Worm (Caenorhabditis elegans): ENCODE measurements around the gene idpc-2.

The idpc-2 gene

ce11 chrV:8653080-8653821 is 32.1 kb upstream of the idpc-2 start:
- TF ChIP-seq lin-11 (tag; optimal IDR thresholded peaks at IDR 0.05) (no peak), alr-1 (tag; optimal IDR thresholded peaks at IDR 0.05) (no peak), nhr-10 (tag; optimal IDR thresholded peaks at IDR 0.05) (no peak), nhr-11 (tag; optimal IDR thresholded peaks at IDR 0.05) (no peak), nhr-12 (tag; optimal IDR thresholded peaks at IDR 0.05) (no peak), egl-27 (tag; optimal IDR thresholded peaks at IDR 0.05) (peak; percentile 10), mab-5 (tag; optimal IDR thresholded peaks at IDR 0.05) (peak; percentile 57), elt-3 (tag; optimal IDR thresholded peaks at IDR 0.05) (no peak), nhr-77 (tag; optimal IDR thresholded peaks at IDR 0.05) (no peak), nhr-6 (tag; optimal IDR thresholded peaks at IDR 0.05) (peak; percentile 5), nhr-21 (tag; optimal IDR thresholded peaks at IDR 0.05) (peak; percentile 61), ama-1 (optimal IDR thresholded peaks at IDR 0.05) (no peak), fos-1 (tag; optimal IDR thresholded peaks at IDR 0.05) (peak; percentile 54), unc-62 (GFP tag; optimal IDR thresholded peaks at IDR 0.05) (peak; percentile 25), nhr-23 (tag; optimal IDR thresholded peaks at IDR 0.05) (no peak), sma-3 (GFP tag; optimal IDR thresholded peaks at IDR 0.05) (peak; percentile 30), ZK546.5 (tag; optimal IDR thresholded peaks at IDR 0.05) (no peak), gmeb-1 (tag; optimal IDR thresholded peaks at IDR 0.05) (no peak), blmp-1 (tag; optimal IDR thresholded peaks at IDR 0.05; ENCODE audit: insufficient read depth) (peak; percentile 70), sma-9 (GFP tag; optimal IDR thresholded peaks at IDR 0.05) (peak; percentile 61), sma-9 (tag; optimal IDR thresholded peaks at IDR 0.05) (no peak), peb-1 (tag; optimal IDR thresholded peaks at IDR 0.05) (no peak), crh-2 (tag; optimal IDR thresholded peaks at IDR 0.05) (no peak), sem-4 (tag; optimal IDR thresholded peaks at IDR 0.05) (no peak), C34F6.9 (tag; optimal IDR thresholded peaks at IDR 0.05) (no peak), lin-39 (tag; optimal IDR thresholded peaks at IDR 0.05) (no peak), Y55F3AM.14 (GFP tag; optimal IDR thresholded peaks at IDR 0.05) (no peak), nhr-25 (tag; optimal IDR thresholded peaks at IDR 0.05) (peak; percentile 39), ceh-16 (tag; optimal IDR thresholded peaks at IDR 0.05) (no peak), unc-39 (tag; optimal IDR thresholded peaks at IDR 0.05) (no peak), ztf-11 (tag; optimal IDR thresholded peaks at IDR 0.05) (no peak)

- TF ChIP-seq nhr-23 (tag; optimal IDR thresholded peaks at IDR 0.05), result no peak
- TF ChIP-seq sma-3 (GFP tag; optimal IDR thresholded peaks at IDR 0.05), result no peak
- no peak for TF ChIP-seq nhr-11 (tag; optimal IDR thresholded peaks at IDR 0.05)
- peak; percentile 27 for TF ChIP-seq nhr-25 (tag; optimal IDR thresholded peaks at IDR 0.05)
- peak; percentile 78 for TF ChIP-seq ceh-16 (tag; optimal IDR thresholded peaks at IDR 0.05)
- no peak for TF ChIP-seq elt-3 (tag; optimal IDR thresholded peaks at IDR 0.05)
- TF ChIP-seq sem-4 (tag; optimal IDR thresholded peaks at IDR 0.05), result no peak
- TF ChIP-seq egl-27 (tag; optimal IDR thresholded peaks at IDR 0.05), result peak; percentile 45
- TF ChIP-seq nhr-12 (tag; optimal IDR thresholded peaks at IDR 0.05), result no peak
- no peak for TF ChIP-seq skn-1 (tag; optimal IDR thresholded peaks at IDR 0.05)
- TF ChIP-seq nhr-6 (tag; optimal IDR thresholded peaks at IDR 0.05), result no peak
- peak; percentile 42 for TF ChIP-seq nhr-21 (tag; optimal IDR thresholded peaks at IDR 0.05)
- TF ChIP-seq lin-13 (GFP tag; optimal IDR thresholded peaks at IDR 0.05), result no peak
- TF ChIP-seq unc-62 (GFP tag; optimal IDR thresholded peaks at IDR 0.05), result no peak
- TF ChIP-seq mbf-1 (tag; optimal IDR thresholded peaks at IDR 0.05), result no peak
- TF ChIP-seq dmd-4 (tag; optimal IDR thresholded peaks at IDR 0.05), result no peak
- no peak for TF ChIP-seq unc-55 (GFP tag; optimal IDR thresholded peaks at IDR 0.05)
- no peak for TF ChIP-seq zag-1 (tag; optimal IDR thresholded peaks at IDR 0.05)
- no peak for TF ChIP-seq lsy-2 (tag; optimal IDR thresholded peaks at IDR 0.05)
- peak; percentile 70 for TF ChIP-seq blmp-1 (tag; optimal IDR thresholded peaks at IDR 0.05; ENCODE audit: insufficient read depth)
- no peak for TF ChIP-seq lin-11 (tag; optimal IDR thresholded peaks at IDR 0.05)
- no peak for TF ChIP-seq nhr-77 (tag; optimal IDR thresholded peaks at IDR 0.05)
- TF ChIP-seq sma-9 (GFP tag; optimal IDR thresholded peaks at IDR 0.05), result peak; percentile 70
- no peak for TF ChIP-seq sma-9 (tag; optimal IDR thresholded peaks at IDR 0.05)
- TF ChIP-seq elt-1 (tag; optimal IDR thresholded peaks at IDR 0.05), result no peak
- peak; percentile 33 for TF ChIP-seq mab-5 (tag; optimal IDR thresholded peaks at IDR 0.05)
- no peak for TF ChIP-seq aly-2 (tag; optimal IDR thresholded peaks at IDR 0.05)
Observed at ce11 chrV:8652177-8652576, 31.1 kb upstream of the idpc-2 start.
